Worm (Caenorhabditis elegans): ENCODE data around the gene his-37.
A peak's percentile ranks its signal among the peaks of the same experiment; 100 is the strongest.

Gene his-37

ce11 chrV:9571673-9572072, 24.8 kb downstream of the his-37 start:
- TF ChIP-seq unc-62 (GFP tag; optimal IDR thresholded peaks at IDR 0.05) = no peak
- no peak for TF ChIP-seq ceh-83 (GFP tag; optimal IDR thresholded peaks at IDR 0.05)
- TF ChIP-seq mep-1 (tag; optimal IDR thresholded peaks at IDR 0.05) = no peak
- TF ChIP-seq ham-2 (GFP tag; optimal IDR thresholded peaks at IDR 0.05) = no peak
- TF ChIP-seq lin-13 (tag; optimal IDR thresholded peaks at IDR 0.05) = no peak
- TF ChIP-seq ztf-11 (tag; optimal IDR thresholded peaks at IDR 0.05) = no peak
- no peak for TF ChIP-seq nhr-237 (tag; optimal IDR thresholded peaks at IDR 0.05)
- no peak for TF ChIP-seq lin-32 (GFP tag; optimal IDR thresholded peaks at IDR 0.05)
- TF ChIP-seq nhr-28 (tag; optimal IDR thresholded peaks at IDR 0.05) = no peak
- no peak for TF ChIP-seq unc-120 (tag; optimal IDR thresholded peaks at IDR 0.05; ENCODE audit: poor library complexity, severe bottlenecking)
- no peak for TF ChIP-seq snpc-4 (tag; optimal IDR thresholded peaks at IDR 0.05)
- TF ChIP-seq ceh-43 (GFP tag; optimal IDR thresholded peaks at IDR 0.05) = no peak
- TF ChIP-seq bed-3 (GFP tag; optimal IDR thresholded peaks at IDR 0.05) = no peak
- TF ChIP-seq hlh-1 (tag; optimal IDR thresholded peaks at IDR 0.05) = no peak
- TF ChIP-seq tbx-8 (GFP tag; optimal IDR thresholded peaks at IDR 0.05) = no peak
- no peak for TF ChIP-seq zip-8 (tag; optimal IDR thresholded peaks at IDR 0.05)
- no peak for TF ChIP-seq mls-2 (tag; optimal IDR thresholded peaks at IDR 0.05)

ce11 chrV:9576991-9577390, 30.1 kb downstream of the his-37 start, which contains the start of gene F25B3.2:
TSS of gene F25B3.2 (plus strand) at chrV:9577291.
- no peak for TF ChIP-seq sem-2 (GFP tag; optimal IDR thresholded peaks at IDR 0.05)
- TF ChIP-seq pha-4 (tag; optimal IDR thresholded peaks at IDR 0.05) = no peak
- TF ChIP-seq ztf-11 (tag; optimal IDR thresholded peaks at IDR 0.05) = no peak
- TF ChIP-seq nhr-2 (tag; optimal IDR thresholded peaks at IDR 0.05) = no peak
- no peak for TF ChIP-seq unc-62 (GFP tag; optimal IDR thresholded peaks at IDR 0.05)
- no peak for TF ChIP-seq nhr-28 (tag; optimal IDR thresholded peaks at IDR 0.05)

ce11 chrV:9582594-9583322, 35.9 kb downstream of the his-37 start, which contains the start of gene rtfo-1:
TSS of gene rtfo-1 (minus strand) at chrV:9582644.
- no peak for TF ChIP-seq mab-5 (tag; optimal IDR thresholded peaks at IDR 0.05)
- TF ChIP-seq lin-13 (tag; optimal IDR thresholded peaks at IDR 0.05) = peak; percentile 39
- no peak for TF ChIP-seq nhr-2 (tag; optimal IDR thresholded peaks at IDR 0.05)
- no peak for TF ChIP-seq unc-120 (tag; optimal IDR thresholded peaks at IDR 0.05; ENCODE audit: poor library complexity, severe bottlenecking)
- peak; percentile 69 for TF ChIP-seq nhr-76 (tag; optimal IDR thresholded peaks at IDR 0.05)
- TF ChIP-seq ham-2 (GFP tag; optimal IDR thresholded peaks at IDR 0.05) = peak; percentile 54
- TF ChIP-seq blmp-1 (tag; optimal IDR thresholded peaks at IDR 0.05) = peak; percentile 25
- peak; percentile 10 for TF ChIP-seq lin-32 (GFP tag; optimal IDR thresholded peaks at IDR 0.05)
- peak; percentile 65 for TF ChIP-seq hlh-1 (tag; optimal IDR thresholded peaks at IDR 0.05)
- no peak for TF ChIP-seq tbx-8 (GFP tag; optimal IDR thresholded peaks at IDR 0.05)
- TF ChIP-seq M03D4.4 (tag; optimal IDR thresholded peaks at IDR 0.05) = peak; percentile 69
- no peak for TF ChIP-seq zip-8 (tag; optimal IDR thresholded peaks at IDR 0.05)
- TF ChIP-seq ceh-83 (GFP tag; optimal IDR thresholded peaks at IDR 0.05) = peak; percentile 58
- TF ChIP-seq nhr-12 (tag; optimal IDR thresholded peaks at IDR 0.05) = no peak
- TF ChIP-seq lsy-2 (tag; optimal IDR thresholded peaks at IDR 0.05) = peak; percentile 26
- TF ChIP-seq mep-1 (tag; optimal IDR thresholded peaks at IDR 0.05) = peak; percentile 65
- peak; percentile 61 for TF ChIP-seq cnd-1 (tag; optimal IDR thresholded peaks at IDR 0.05)
- TF ChIP-seq ces-1 (GFP tag; optimal IDR thresholded peaks at IDR 0.05) = peak; percentile 39
- TF ChIP-seq drap-1 (GFP tag; optimal IDR thresholded peaks at IDR 0.05) = peak; percentile 58
- TF ChIP-seq ztf-11 (tag; optimal IDR thresholded peaks at IDR 0.05) = peak; percentile 57
- peak; percentile 24 for TF ChIP-seq pha-4 (tag; optimal IDR thresholded peaks at IDR 0.05)
- peak; percentile 54 for TF ChIP-seq mls-2 (tag; optimal IDR thresholded peaks at IDR 0.05)
- TF ChIP-seq sptf-1 (tag; optimal IDR thresholded peaks at IDR 0.05) = peak; percentile 85
- peak; percentile 72 for TF ChIP-seq ceh-43 (GFP tag; optimal IDR thresholded peaks at IDR 0.05)
- TF ChIP-seq nhr-237 (tag; optimal IDR thresholded peaks at IDR 0.05) = peak; percentile 6
- TF ChIP-seq bed-3 (GFP tag; optimal IDR thresholded peaks at IDR 0.05) = peak; percentile 8
- TF ChIP-seq flh-1 (GFP tag; optimal IDR thresholded peaks at IDR 0.05) = no peak

- TF ChIP-seq unc-62 (GFP tag; optimal IDR thresholded peaks at IDR 0.05) (no peak), snpc-4 (tag; optimal IDR thresholded peaks at IDR 0.05) (no peak), sptf-1 (tag; optimal IDR thresholded peaks at IDR 0.05) (no peak), unc-120 (tag; optimal IDR thresholded peaks at IDR 0.05; ENCODE audit: poor library complexity, severe bottlenecking) (no peak), nhr-76 (tag; optimal IDR thresholded peaks at IDR 0.05) (no peak), nhr-2 (tag; optimal IDR thresholded peaks at IDR 0.05) (no peak), ces-1 (GFP tag; optimal IDR thresholded peaks at IDR 0.05) (no peak), nhr-28 (tag; optimal IDR thresholded peaks at IDR 0.05) (no peak), ham-2 (GFP tag; optimal IDR thresholded peaks at IDR 0.05) (no peak)
Observed at ce11 chrV:9583323-9583644, 36.4 kb downstream of the his-37 start, which contains the start of gene K09G1.1. TSS of gene K09G1.1 (plus strand) at chrV:9583545.
